Worm (Caenorhabditis elegans) whole organism, L3 larva: Measurements from ENCODE around the gene nlp-28.

Experiments
- egl-27 ChIP-seq: sonication (generic microtip); optimal IDR thresholded peaks from 4 replicates; lab custom pipeline; 2017; ENCODE audit warnings: missing biosample characterization, missing genetic modification reagents, missing genetic modification characterization
- nhr-23 ChIP-seq: fragments of 150-350 bp; optimal IDR thresholded peaks from 2 replicates; lab custom pipeline; 2014; ENCODE audit warnings: missing biosample characterization, missing genetic modification reagents, missing genetic modification characterization
- nhr-237 ChIP-seq: fragments of 150-350 bp; optimal IDR thresholded peaks from 2 replicates; lab custom pipeline; 2014; ENCODE audit warnings: missing biosample characterization, missing genetic modification characterization
- nhr-77 ChIP-seq: fragments of 150-350 bp; optimal IDR thresholded peaks from 2 replicates; lab custom pipeline; 2014; ENCODE audit warnings: missing biosample characterization, missing genetic modification characterization
- unc-62 ChIP-seq: fragments of 150-350 bp; sonication (generic microtip); optimal IDR thresholded peaks from 4 replicates; lab custom pipeline; 2014; ENCODE audit warnings: missing biosample characterization, missing genetic modification reagents, missing genetic modification characterization
- ztf-11 ChIP-seq: fragments of 150-350 bp; optimal IDR thresholded peaks from 2 replicates; lab custom pipeline; 2014; ENCODE audit warnings: missing biosample characterization, missing genetic modification characterization
- ztf-4 ChIP-seq: fragments of 150-350 bp; optimal IDR thresholded peaks from 2 replicates; lab custom pipeline; 2014; ENCODE audit warnings: missing biosample characterization, missing genetic modification characterization

- TF ChIP-seq ztf-11 (tag; lab: Kevin White, UChicago) (no peak), egl-27 (tag; lab: Kevin White, UChicago) (no peak), unc-62 (GFP tag; lab: Kevin White, UChicago) (no peak), ztf-4 (no peak), nhr-237 (no peak), nhr-23 (tag; lab: Kevin White, UChicago) (no peak), nhr-77 (tag; lab: Kevin White, UChicago) (no peak)
These were observed 22.5 kb downstream of the nlp-28 start, which contains the start of gene srh-4 for ce11 chrV:4010170-4010569.
